Worm (Caenorhabditis elegans): ENCODE data around the gene lron-15.

lron-15 gene

DNA sequence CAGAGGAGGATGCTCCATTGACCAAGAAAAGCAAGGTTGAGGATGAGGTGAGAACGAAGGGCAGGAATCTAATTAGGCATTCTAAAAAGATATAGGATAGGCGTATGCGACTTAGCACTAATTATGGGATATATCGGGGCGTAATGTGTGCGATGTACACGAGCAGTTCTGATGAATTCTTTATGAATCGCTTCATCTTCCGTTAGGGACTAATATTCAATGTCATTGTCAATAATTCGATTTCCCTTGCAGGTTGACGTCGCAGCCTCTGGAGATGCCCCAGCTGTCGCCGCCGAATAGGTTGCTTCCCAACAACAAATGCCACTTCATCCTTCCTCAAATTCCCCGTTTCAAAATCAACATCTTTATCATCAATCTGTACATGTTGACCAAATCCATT is 51.6 kb downstream of the lron-15 start:
- TF ChIP-seq Y48G9A.11 (GFP tag; IDR thresholded peaks at IDR 0.05): no peak
- no peak for TF ChIP-seq daf-8 (GFP tag; IDR thresholded peaks at IDR 0.05)
- no peak for TF ChIP-seq jun-1 (tag; optimal IDR thresholded peaks at IDR 0.05)
- no peak for TF ChIP-seq F49E8.2 (tag; optimal IDR thresholded peaks at IDR 0.05; ENCODE audit: borderline replicate concordance)
- TF ChIP-seq gei-8 (GFP tag; optimal IDR thresholded peaks at IDR 0.05): no peak
- no peak for TF ChIP-seq daf-12 (tag; optimal IDR thresholded peaks at IDR 0.05)
- no peak for TF ChIP-seq saeg-2 (GFP tag; IDR thresholded peaks at IDR 0.05)
- no peak for TF ChIP-seq unc-62 (GFP tag; optimal IDR thresholded peaks at IDR 0.05 in 1 of 2)
- no peak for TF ChIP-seq unc-62 (tag; optimal IDR thresholded peaks at IDR 0.05)
- no peak for TF ChIP-seq T26A8.4 (GFP tag; IDR thresholded peaks at IDR 0.05)
- TF ChIP-seq tag-97 (GFP tag; IDR thresholded peaks at IDR 0.05): no peak
- no peak for TF ChIP-seq lsy-2 (tag; optimal IDR thresholded peaks at IDR 0.05)

DNA sequence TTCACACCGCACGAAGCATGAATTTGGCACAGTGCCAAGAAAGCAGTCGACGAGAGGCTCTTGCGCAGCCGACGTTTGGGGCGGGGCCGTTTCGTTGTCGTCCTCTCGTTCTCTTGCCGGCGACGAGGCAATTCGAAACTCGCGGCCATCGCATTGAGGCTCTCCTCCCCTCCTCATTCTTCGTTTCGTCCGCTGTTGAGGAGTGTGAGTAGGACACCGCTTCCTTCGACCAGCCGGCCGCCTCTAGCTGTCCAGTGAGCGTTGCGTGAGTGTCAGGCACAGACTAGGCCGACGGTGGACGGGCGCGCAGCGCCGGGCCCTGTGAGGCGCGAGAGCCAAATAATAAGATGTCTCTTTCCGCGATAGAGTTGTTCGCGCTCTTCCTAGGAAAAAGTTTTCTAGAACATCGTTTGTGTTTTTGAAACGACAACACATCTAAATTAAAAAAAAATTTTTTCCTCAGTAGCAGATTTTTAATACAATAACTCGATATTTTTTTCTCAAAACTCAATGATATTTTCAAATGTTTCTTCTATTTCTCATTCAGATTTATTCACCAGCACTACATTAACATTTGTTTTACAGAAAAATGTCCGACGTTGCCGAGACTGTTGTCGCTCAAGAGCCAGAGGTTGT is 52.8 kb downstream of the lron-15 start, which contains the start of the genes T28D9.11 and T28D9.1:
Gene T28D9.11 (minus strand): TSS at position 177 of the 636 bp plus-strand sequence.
Gene T28D9.1 (plus strand): TSS at position 586 of the 636 bp plus-strand sequence.
- TF ChIP-seq hif-1 (tag; optimal IDR thresholded peaks at IDR 0.05): peak in 1 of 2 experiments; percentile 58
- no peak for TF ChIP-seq zag-1 (tag; optimal IDR thresholded peaks at IDR 0.05)
- no peak for TF ChIP-seq lin-29 (GFP tag; IDR thresholded peaks at IDR 0.05)
- TF ChIP-seq lir-3 (tag; optimal IDR thresholded peaks at IDR 0.05): no peak
- TF ChIP-seq aly-2 (tag; optimal IDR thresholded peaks at IDR 0.05): no peak
- TF ChIP-seq ctbp-1 (GFP tag; IDR thresholded peaks at IDR 0.05): peak; percentile 73
- no peak for TF ChIP-seq zip-11 (GFP tag; IDR thresholded peaks at IDR 0.05)
- TF ChIP-seq nhr-41 (GFP tag; IDR thresholded peaks at IDR 0.05): no peak
- no peak for TF ChIP-seq ztf-7 (tag; optimal IDR thresholded peaks at IDR 0.05)
- TF ChIP-seq dve-1 (tag; optimal IDR thresholded peaks at IDR 0.05; ENCODE audit: insufficient read depth): no peak
- no peak for TF ChIP-seq sdz-12 (GFP tag; optimal IDR thresholded peaks at IDR 0.05)
- TF ChIP-seq jun-1 (tag; optimal IDR thresholded peaks at IDR 0.05): no peak
- TF ChIP-seq Y105C5A.15 (GFP tag; IDR thresholded peaks at IDR 0.05): no peak
- TF ChIP-seq zfp-2 (tag; optimal IDR thresholded peaks at IDR 0.05): no peak
- TF ChIP-seq ces-1 (GFP tag; optimal IDR thresholded peaks at IDR 0.05): no peak
- 0 out of 2 replicates have a peak, but pooled peaks have one; percentile 36 for TF ChIP-seq php-3 (GFP tag; IDR thresholded peaks at IDR 0.05)
- TF ChIP-seq daf-16 (GFP tag; optimal IDR thresholded peaks at IDR 0.05): no peak
- no peak for TF ChIP-seq daf-16 (tag; optimal IDR thresholded peaks at IDR 0.05)
- TF ChIP-seq lin-15B (tag; optimal IDR thresholded peaks at IDR 0.05): no peak
- no peak for TF ChIP-seq ZK546.5 (tag; optimal IDR thresholded peaks at IDR 0.05)
- no peak for TF ChIP-seq arid-1 (GFP tag; conservative IDR thresholded peaks at IDR 0.05)
- TF ChIP-seq nhr-76 (tag; optimal IDR thresholded peaks at IDR 0.05): no peak
- TF ChIP-seq zip-2 (tag; optimal IDR thresholded peaks at IDR 0.05): no peak
- TF ChIP-seq dmd-9 (GFP tag; IDR thresholded peaks at IDR 0.05): no peak
- no peak for TF ChIP-seq duxl-1 (tag; optimal IDR thresholded peaks at IDR 0.05; ENCODE audit: poor library complexity)
- TF ChIP-seq ceh-44 (GFP tag; IDR thresholded peaks at IDR 0.05): no peak
- no peak for TF ChIP-seq F49E8.2 (tag; optimal IDR thresholded peaks at IDR 0.05; ENCODE audit: borderline replicate concordance)
- no peak for TF ChIP-seq F26F4.8 (GFP tag; conservative IDR thresholded peaks at IDR 0.05)
- no peak for TF ChIP-seq ceh-62 (tag; optimal IDR thresholded peaks at IDR 0.05)
- TF ChIP-seq zfp-3 (GFP tag; conservative IDR thresholded peaks at IDR 0.05): no peak
- TF ChIP-seq nhr-25 (tag; optimal IDR thresholded peaks at IDR 0.05; ENCODE audit: borderline replicate concordance, insufficient read depth): no peak
- no peak for TF ChIP-seq dmd-8 (GFP tag; IDR thresholded peaks at IDR 0.05)
- TF ChIP-seq nhr-10 (tag; optimal IDR thresholded peaks at IDR 0.05): no peak
- no peak for TF ChIP-seq pha-4 (GFP tag; IDR thresholded peaks at IDR 0.05)
- TF ChIP-seq pha-4 (tag; optimal IDR thresholded peaks at IDR 0.05): no peak
- TF ChIP-seq fos-1 (tag; optimal IDR thresholded peaks at IDR 0.05): no peak
- TF ChIP-seq lim-7 (GFP tag; IDR thresholded peaks at IDR 0.05): peak; percentile 71
- no peak for TF ChIP-seq Y5F2A.4 (GFP tag; optimal IDR thresholded peaks at IDR 0.05)
- TF ChIP-seq madf-9 (GFP tag; conservative IDR thresholded peaks at IDR 0.05): no peak
- no peak for TF ChIP-seq cey-2 (tag; optimal IDR thresholded peaks at IDR 0.05; ENCODE audit: borderline replicate concordance, insufficient read depth)
- peak; percentile 70 to 77 for TF ChIP-seq lsy-2 (tag; optimal IDR thresholded peaks at IDR 0.05)
